Worm (Caenorhabditis elegans) whole organism, mixed stage, embryonic: ENCODE measurements around the gene rpl-36.

ENCODE experiments used
- ces-1 ChIP-seq: fragments of 150-350 bp; optimal IDR thresholded peaks from 2 replicates; lab custom pipeline; 2014; ENCODE audit warnings: missing biosample characterization, missing genetic modification reagents, missing genetic modification characterization
- nhr-12 ChIP-seq: fragments of 150-350 bp; optimal IDR thresholded peaks from 2 replicates; lab custom pipeline; 2014; ENCODE audit warnings: missing biosample characterization, missing genetic modification characterization
- nhr-28 ChIP-seq: fragments of 150-350 bp; optimal IDR thresholded peaks from 2 replicates; lab custom pipeline; 2014; ENCODE audit warnings: missing biosample characterization, missing genetic modification characterization
- pha-4 ChIP-seq: fragments of 150-350 bp; optimal IDR thresholded peaks from 2 replicates; lab custom pipeline; 2018; ENCODE audit warnings: missing biosample characterization, missing genetic modification reagents, missing genetic modification characterization
- sptf-1 ChIP-seq: sonication (generic microtip); optimal IDR thresholded peaks from 2 replicates; lab custom pipeline; 2017; ENCODE audit warnings: mild to moderate bottlenecking, missing genetic modification characterization, moderate library complexity, missing compliant biosample characterization

- TF ChIP-seq pha-4 (tag; lab: Kevin White, UChicago), result no peak
- TF ChIP-seq sptf-1 (tag; lab: Kevin White, UChicago), result no peak
- peak; percentile 10 for TF ChIP-seq ces-1
- TF ChIP-seq nhr-28 (tag; lab: Kevin White, UChicago), result no peak
- no peak for TF ChIP-seq nhr-12 (tag; lab: Kevin White, UChicago)
These were observed 14.2 kb upstream of the rpl-36 start for ce11 chrIII:7165816-7166229.
